Worm (Caenorhabditis elegans): ENCODE results near the gene mrps-31.

mrps-31 gene

ce11 chrIII:3623772-3624171, 6.4 kb downstream of the mrps-31 start:
- no peak for TF ChIP-seq F37B4.10 (GFP tag; IDR thresholded peaks at IDR 0.05)
- TF ChIP-seq ceh-40 (GFP tag; IDR thresholded peaks at IDR 0.05): no peak
- TF ChIP-seq T07F8.4 (tag; optimal IDR thresholded peaks at IDR 0.05): no peak
- no peak for TF ChIP-seq nhr-179 (tag; optimal IDR thresholded peaks at IDR 0.05)
- no peak for TF ChIP-seq sptf-2 (GFP tag; optimal IDR thresholded peaks at IDR 0.05)
- TF ChIP-seq zfh-2 (GFP tag; conservative IDR thresholded peaks at IDR 0.05): peak; percentile 78
- peak; percentile 35; the same call in 1 of the 2 replicates for TF ChIP-seq hmg-1.2 (GFP tag; IDR thresholded peaks at IDR 0.05)
- no peak for TF ChIP-seq ets-4 (GFP tag; optimal IDR thresholded peaks at IDR 0.05)

ce11 chrIII:3621211-3621897, 8.8 kb downstream of the mrps-31 start:
- TF ChIP-seq zfh-2 (GFP tag; conservative IDR thresholded peaks at IDR 0.05): peak; percentile 41; the same call in 1 of the 2 replicates
- no peak for TF ChIP-seq akir-1 (GFP tag; optimal IDR thresholded peaks at IDR 0.05)
- peak; percentile 93 for TF ChIP-seq nhr-80 (tag; optimal IDR thresholded peaks at IDR 0.05)
- TF ChIP-seq dox-1 (GFP tag; IDR thresholded peaks at IDR 0.05): peak; percentile 51; the same call in 1 of the 2 replicates
- TF ChIP-seq let-607 (tag; optimal IDR thresholded peaks at IDR 0.05): peak; percentile 12 to 60

ce11 chrIII:3620652-3621051, 9.5 kb downstream of the mrps-31 start:
- TF ChIP-seq let-526 (GFP tag; IDR thresholded peaks at IDR 0.05): 0 out of 2 replicates have a peak, but pooled peaks have one; percentile 9
- no peak for TF ChIP-seq attf-3 (GFP tag; conservative IDR thresholded peaks at IDR 0.05)
- TF ChIP-seq pbrm-1 (GFP tag; IDR thresholded peaks at IDR 0.05): 0 out of 2 replicates have a peak, but pooled peaks have one; percentile 27
- no peak for TF ChIP-seq F52B5.7 (tag; optimal IDR thresholded peaks at IDR 0.05)
- peak; percentile 39 for TF ChIP-seq ceh-27 (GFP tag; optimal IDR thresholded peaks at IDR 0.05)
- TF ChIP-seq madf-3 (GFP tag; IDR thresholded peaks at IDR 0.05): no peak
- peak; percentile 38; the same call in 1 of the 2 replicates for TF ChIP-seq hmg-1.2 (GFP tag; IDR thresholded peaks at IDR 0.05)

- TF ChIP-seq madf-6 (GFP tag; IDR thresholded peaks at IDR 0.05) (no peak), nhr-80 (tag; optimal IDR thresholded peaks at IDR 0.05) (peak; percentile 90), ekl-4 (GFP tag; IDR thresholded peaks at IDR 0.05) (no peak), pha-4 (tag; optimal IDR thresholded peaks at IDR 0.05) (no peak), nhr-179 (tag; optimal IDR thresholded peaks at IDR 0.05) (no peak), rcor-1 (GFP tag; IDR thresholded peaks at IDR 0.05) (no peak), nfya-2 (GFP tag; IDR thresholded peaks at IDR 0.05) (no peak), egl-44 (GFP tag; IDR thresholded peaks at IDR 0.05) (no peak), ztf-28 (GFP tag; IDR thresholded peaks at IDR 0.05) (no peak), zfh-2 (GFP tag; conservative IDR thresholded peaks at IDR 0.05) (peak; percentile 57; the same call in 1 of the 2 replicates), fkh-3 (tag; optimal IDR thresholded peaks at IDR 0.05) (no peak), tlf-1 (GFP tag; optimal IDR thresholded peaks at IDR 0.05) (no peak), tbp1 (GFP tag; optimal IDR thresholded peaks at IDR 0.05) (peak; percentile 6), ztf-18 (tag; optimal IDR thresholded peaks at IDR 0.05) (peak; percentile 13), F57C9.4 (tag; optimal IDR thresholded peaks at IDR 0.05) (no peak), ceh-40 (GFP tag; IDR thresholded peaks at IDR 0.05) (no peak), madf-10 (tag; optimal IDR thresholded peaks at IDR 0.05) (peak; percentile 91), let-526 (GFP tag; IDR thresholded peaks at IDR 0.05) (no peak), attf-3 (GFP tag; conservative IDR thresholded peaks at IDR 0.05) (no peak), die-1 (tag; optimal IDR thresholded peaks at IDR 0.05) (no peak), nfyb-1 (GFP tag; IDR thresholded peaks at IDR 0.05) (no peak; the same call in 1 of the 2 replicates), aptf-2 (GFP tag; conservative IDR thresholded peaks at IDR 0.05) (no peak), ccch-3 (GFP tag; optimal IDR thresholded peaks at IDR 0.05) (no peak), nhr-90 (tag; optimal IDR thresholded peaks at IDR 0.05) (no peak), dox-1 (GFP tag; IDR thresholded peaks at IDR 0.05) (peak; percentile 50; the same call in 1 of the 2 replicates), lin-40 (tag; optimal IDR thresholded peaks at IDR 0.05) (peak; percentile 35), B0336.3 (GFP tag; IDR thresholded peaks at IDR 0.05) (no peak), lag-1 (GFP tag; IDR thresholded peaks at IDR 0.05) (no peak), lin-35 (GFP tag; optimal IDR thresholded peaks at IDR 0.05) (no peak), atf-7 (tag; optimal IDR thresholded peaks at IDR 0.05) (no peak)
Measured at ce11 chrIII:3619621-3620261, 10.4 kb downstream of the mrps-31 start.
